Worm (Caenorhabditis elegans) whole organism, L1 larva: Measurements from ENCODE around the gene F52G2.3.

Source experiments
- aly-2 ChIP-seq: fragments of 150-350 bp; optimal IDR thresholded peaks from 2 replicates; lab custom pipeline; 2014; ENCODE audit warnings: missing biosample characterization, missing genetic modification characterization
- ceh-88 ChIP-seq: fragments of 200-800 bp; sonication (Bioruptor generic); IDR thresholded peaks from 2 replicates; pipeline ENCODE4 v1.3.6; 2022; ENCODE audit warnings: missing genetic modification characterization, missing compliant biosample characterization
- efl-1 ChIP-seq, 4 experiments: fragments of 150-350 bp; optimal IDR thresholded peaks in 3 of 4; peaks in 1 of 4; 1 replicate in 1 of 4; 2 replicates in 3 of 4; lab custom pipeline; 2014; ENCODE audit warnings: missing biosample characterization in 2 of 4, missing genetic modification characterization in 2 of 4, missing genetic modification reagents in 2 of 4
- nhr-11 ChIP-seq: fragments of 150-350 bp; optimal IDR thresholded peaks from 2 replicates; lab custom pipeline; 2014; ENCODE audit warnings: missing biosample characterization, missing genetic modification characterization
- snpc-4 ChIP-seq: fragments of 150-350 bp; optimal IDR thresholded peaks from 2 replicates; lab custom pipeline; 2014; ENCODE audit warnings: missing biosample characterization, missing genetic modification characterization
- sup-37 ChIP-seq: fragments of 200-800 bp; sonication (Bioruptor generic); optimal IDR thresholded peaks from 2 replicates; lab custom pipeline; 2018; ENCODE audit warnings: mild to moderate bottlenecking, missing genetic modification characterization, missing compliant biosample characterization

F52G2.3 gene

DNA sequence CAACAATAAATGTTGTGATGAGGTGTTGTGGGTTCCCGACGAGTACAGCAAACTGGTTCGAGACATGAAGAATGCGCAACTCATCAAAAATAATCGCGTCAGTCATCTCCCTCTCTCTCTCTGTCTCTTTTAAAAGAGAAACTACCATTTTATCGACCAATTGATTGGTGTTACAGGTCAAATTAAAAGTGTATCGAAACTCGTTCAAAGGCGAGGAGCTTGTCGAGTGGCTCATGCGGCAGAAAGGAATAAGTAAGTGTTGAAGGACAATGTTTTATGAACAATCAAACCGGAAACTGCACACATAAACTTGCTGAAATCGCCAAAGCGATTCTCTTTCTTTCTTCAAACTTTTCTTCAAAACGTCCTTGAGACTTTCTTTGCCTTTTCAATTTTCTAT lies 54.3 kb downstream of the F52G2.3 start:
- TF ChIP-seq aly-2 (no peak), ceh-88 (no peak), sup-37 (no peak), snpc-4 (no peak), nhr-11 (tag; lab: Kevin White, UChicago) (no peak), efl-1 (optimal IDR thresholded peaks at IDR 0.05; lab: Kevin White, UChicago) (no peak), efl-1 (GFP tag; optimal IDR thresholded peaks at IDR 0.05 in 1 of 2; lab: Kevin White, UChicago) (peak in 1 of 2 experiments; percentile 90)
- TF ChIP-seq, all 84 proteins: peak for 1
